Fruit fly (Drosophila melanogaster) whole organism, embryonic: Measurements from ENCODE around the gene CG46308.

Experiments used
- Abd-B ChIP-seq: fragments of 200-800 bp; sonication (Bioruptor generic); optimal IDR thresholded peaks from 2 replicates; lab custom pipeline; 2018; ENCODE audit warnings: missing biosample characterization, mild to moderate bottlenecking, missing genetic modification characterization, moderate library complexity
- Ada2b ChIP-seq: fragments of 200-800 bp; sonication (Bioruptor generic); IDR thresholded peaks from 2 replicates; pipeline ENCODE4 v1.3.6; 2022; ENCODE audit warnings: missing biosample characterization, missing genetic modification characterization
- Asciz ChIP-seq: fragments of 200-800 bp; sonication (Bioruptor generic); optimal IDR thresholded peaks from 2 replicates; lab custom pipeline; 2017; ENCODE audit warnings: missing biosample characterization, mild to moderate bottlenecking, missing genetic modification characterization, missing genetic modification reagents
- Bteb2 ChIP-seq: fragments of 200-800 bp; sonication (Bioruptor generic); optimal IDR thresholded peaks from 2 replicates; lab custom pipeline; 2016; ENCODE audit warnings: missing biosample characterization, missing genetic modification characterization
- CG1024 ChIP-seq: fragments of 200-800 bp; sonication (Bioruptor generic); IDR thresholded peaks from 2 replicates; pipeline ENCODE4 v1.3.6; 2022; ENCODE audit warnings: missing biosample characterization, missing genetic modification characterization
- CG10267 ChIP-seq: fragments of 200-800 bp; sonication (Bioruptor generic); optimal IDR thresholded peaks from 2 replicates; lab custom pipeline; 2018; ENCODE audit warnings: missing biosample characterization, mild to moderate bottlenecking, missing genetic modification characterization, moderate library complexity
- CG10654 ChIP-seq: fragments of 200-800 bp; sonication (Bioruptor generic); optimal IDR thresholded peaks from 2 replicates; lab custom pipeline; 2016; ENCODE audit warnings: missing biosample characterization, missing genetic modification characterization
- CG10959 ChIP-seq: fragments of 200-800 bp; sonication (Bioruptor generic); IDR thresholded peaks from 2 replicates; pipeline ENCODE4 v1.3.6; 2022; ENCODE audit warnings: missing biosample characterization, missing genetic modification characterization
- CG11093 ChIP-seq: fragments of 200-800 bp; sonication (Bioruptor generic); IDR thresholded peaks from 3 replicates; pipeline ENCODE4 v1.3.6; 2022; ENCODE audit warnings: missing biosample characterization, missing genetic modification characterization
- CG11456 ChIP-seq: fragments of 200-800 bp; sonication (Bioruptor generic); IDR thresholded peaks from 3 replicates; pipeline ENCODE4 v1.3.6; 2022; ENCODE audit warnings: missing biosample characterization, missing genetic modification characterization
- CG12659 ChIP-seq: fragments of 200-800 bp; sonication (Bioruptor generic); optimal IDR thresholded peaks from 3 replicates; lab custom pipeline; 2017; ENCODE audit warnings: mild to moderate bottlenecking, missing biosample characterization, missing genetic modification reagents, missing genetic modification characterization
- CG13775 ChIP-seq: fragments of 200-800 bp; sonication (Bioruptor generic); optimal IDR thresholded peaks from 3 replicates; lab custom pipeline; 2017; ENCODE audit warnings: missing biosample characterization, mild to moderate bottlenecking, missing genetic modification characterization
- CG15073 ChIP-seq: fragments of 200-800 bp; sonication (Bioruptor generic); optimal IDR thresholded peaks from 2 replicates; lab custom pipeline; 2016; ENCODE audit warnings: missing biosample characterization, missing genetic modification characterization
- CG16779 ChIP-seq: fragments of 200-800 bp; sonication (Bioruptor generic); IDR thresholded peaks from 2 replicates; pipeline ENCODE4 v1.3.6; 2022; ENCODE audit warnings: missing biosample characterization, missing genetic modification characterization
- CG1792 ChIP-seq: fragments of 200-800 bp; sonication (Bioruptor generic); optimal IDR thresholded peaks from 2 replicates; lab custom pipeline; 2016; ENCODE audit warnings: missing biosample characterization, missing genetic modification characterization
- CG18011 ChIP-seq: fragments of 200-800 bp; sonication (Bioruptor generic); optimal IDR thresholded peaks from 2 replicates; lab custom pipeline; 2017; ENCODE audit warnings: missing biosample characterization, missing genetic modification characterization, mild to moderate bottlenecking, moderate library complexity, missing genotype
- CG18599 ChIP-seq: fragments of 200-800 bp; sonication (Bioruptor generic); optimal IDR thresholded peaks from 3 replicates; lab custom pipeline; 2017; ENCODE audit warnings: missing biosample characterization, missing genetic modification characterization, mild to moderate bottlenecking, moderate library complexity, missing genetic modification reagents
- CG33213 ChIP-seq: fragments of 200-800 bp; sonication (Bioruptor generic); optimal IDR thresholded peaks from 3 replicates; lab custom pipeline; 2016; ENCODE audit warnings: missing biosample characterization, missing genetic modification characterization
- CG3407 ChIP-seq: fragments of 200-800 bp; sonication (Bioruptor generic); optimal IDR thresholded peaks from 2 replicates; lab custom pipeline; 2018; ENCODE audit warnings: missing biosample characterization, mild to moderate bottlenecking, missing genetic modification characterization
- CG4617 ChIP-seq: fragments of 200-800 bp; sonication (Bioruptor generic); optimal IDR thresholded peaks from 3 replicates; lab custom pipeline; 2016; ENCODE audit warnings: missing biosample characterization, missing genetic modification characterization, borderline replicate concordance
- CG6683 ChIP-seq: fragments of 200-800 bp; sonication (Bioruptor generic); optimal IDR thresholded peaks from 2 replicates; lab custom pipeline; 2017; ENCODE audit warnings: missing biosample characterization, mild to moderate bottlenecking, missing genetic modification characterization, missing genetic modification reagents
- CG7556 ChIP-seq: fragments of 200-800 bp; sonication (Bioruptor generic); optimal IDR thresholded peaks from 2 replicates; lab custom pipeline; 2017; ENCODE audit warnings: missing biosample characterization, mild to moderate bottlenecking, missing genetic modification characterization
- CG8478 ChIP-seq: fragments of >200 bp; optimal IDR thresholded peaks from 2 replicates; lab custom pipeline; 2018
- CG9215 ChIP-seq: fragments of 200-800 bp; sonication (Bioruptor generic); IDR thresholded peaks from 2 replicates; pipeline ENCODE4 v1.3.6; 2022; ENCODE audit warnings: missing biosample characterization, missing genetic modification characterization
- Camta ChIP-seq: fragments of 200-800 bp; sonication (Bioruptor generic); optimal IDR thresholded peaks from 2 replicates; lab custom pipeline; 2016; ENCODE audit warnings: missing biosample characterization, missing genetic modification characterization
- Doc2 ChIP-seq: fragments of 200-800 bp; sonication (Bioruptor generic); IDR thresholded peaks from 2 replicates; pipeline ENCODE4 v1.3.6; 2022; ENCODE audit warnings: missing biosample characterization, missing genetic modification characterization
- E2f1 ChIP-seq: fragments of 200-800 bp; sonication (Bioruptor generic); IDR thresholded peaks from 2 replicates; pipeline ENCODE4 v1.3.6; 2022; ENCODE audit warnings: missing biosample characterization, missing genetic modification characterization
- Hr78 ChIP-seq, 2 experiments: fragments of 200-800 bp in 1 of 2; fragments of >200 bp in 1 of 2; sonication (Bioruptor generic) in 1 of 2; optimal IDR thresholded peaks; 2 replicates each; lab custom pipeline; 2017 to 2019; ENCODE audit warnings: missing biosample characterization in 2 of 2, missing genetic modification characterization in 2 of 2, mild to moderate bottlenecking in 1 of 2, moderate library complexity in 1 of 2
- Jarid2 ChIP-seq: fragments of 200-800 bp; sonication (Bioruptor generic); optimal IDR thresholded peaks from 3 replicates; lab custom pipeline; 2017; ENCODE audit warnings: mild to moderate bottlenecking, missing biosample characterization, missing genetic modification reagents, missing genetic modification characterization
- MESR4 ChIP-seq: fragments of 200-800 bp; sonication (Bioruptor generic); optimal IDR thresholded peaks from 2 replicates; lab custom pipeline; 2018; ENCODE audit warnings: missing biosample characterization, mild to moderate bottlenecking, missing genetic modification characterization, moderate library complexity
- Oaz ChIP-seq: fragments of 200-800 bp; sonication (Bioruptor generic); IDR thresholded peaks from 2 replicates; pipeline ENCODE4 v1.3.6; 2022; ENCODE audit warnings: missing biosample characterization, missing genetic modification characterization
- caup ChIP-seq: fragments of 200-800 bp; sonication (Bioruptor generic); optimal IDR thresholded peaks from 3 replicates; lab custom pipeline; 2017; ENCODE audit warnings: missing biosample characterization, mild to moderate bottlenecking, missing genetic modification characterization, moderate library complexity; ENCODE audit not compliant: severe bottlenecking
- crc ChIP-seq: fragments of 200-800 bp; sonication (Bioruptor generic); optimal IDR thresholded peaks from 2 replicates; lab custom pipeline; 2016; ENCODE audit warnings: missing biosample characterization, missing genetic modification characterization
- exex ChIP-seq: fragments of 200-800 bp; sonication (Bioruptor generic); optimal IDR thresholded peaks from 4 replicates; lab custom pipeline; 2018; ENCODE audit warnings: missing biosample characterization, mild to moderate bottlenecking, missing genetic modification characterization, moderate library complexity
- fu2 ChIP-seq: fragments of 200-800 bp; sonication (Bioruptor generic); optimal IDR thresholded peaks from 2 replicates; lab custom pipeline; 2016; ENCODE audit warnings: missing biosample characterization, missing genetic modification characterization
- jumu ChIP-seq: fragments of 200-800 bp; sonication (Bioruptor generic); optimal IDR thresholded peaks from 3 replicates; lab custom pipeline; 2016; ENCODE audit warnings: missing biosample characterization, missing genetic modification characterization
- kni ChIP-seq: fragments of 200-800 bp; sonication (Bioruptor generic); optimal IDR thresholded peaks from 3 replicates; lab custom pipeline; 2017; ENCODE audit warnings: mild to moderate bottlenecking, missing biosample characterization, missing genetic modification reagents, missing genetic modification characterization
- lmd ChIP-seq: fragments of 200-800 bp; sonication (Bioruptor generic); IDR thresholded peaks from 2 replicates; pipeline ENCODE4 v1.3.6; 2022; ENCODE audit warnings: missing biosample characterization, missing genetic modification characterization
- maf-S ChIP-seq: fragments of 200-800 bp; sonication (Bioruptor generic); optimal IDR thresholded peaks from 2 replicates; lab custom pipeline; 2016; ENCODE audit warnings: missing biosample characterization, missing genetic modification characterization
- pb ChIP-seq: fragments of 200-800 bp; sonication (Bioruptor generic); optimal IDR thresholded peaks from 3 replicates; lab custom pipeline; 2016; ENCODE audit warnings: missing biosample characterization, missing genetic modification characterization
- pita ChIP-seq: fragments of 200-800 bp; sonication (Bioruptor generic); optimal IDR thresholded peaks from 2 replicates; lab custom pipeline; 2017; ENCODE audit warnings: missing biosample characterization, mild to moderate bottlenecking, missing genetic modification characterization
- repo ChIP-seq: fragments of 200-800 bp; sonication (Bioruptor generic); optimal IDR thresholded peaks from 2 replicates; lab custom pipeline; 2016; ENCODE audit warnings: missing biosample characterization, missing genetic modification characterization
- sd ChIP-seq: fragments of 200-800 bp; sonication (Bioruptor generic); optimal IDR thresholded peaks from 3 replicates; lab custom pipeline; 2018; ENCODE audit warnings: missing biosample characterization, mild to moderate bottlenecking, missing genetic modification characterization, moderate library complexity
- so ChIP-seq: fragments of 200-800 bp; sonication (Bioruptor generic); IDR thresholded peaks from 3 replicates; pipeline ENCODE4 v1.3.6; 2022; ENCODE audit warnings: missing biosample characterization, missing genetic modification characterization
- tap ChIP-seq: fragments of 200-800 bp; optimal IDR thresholded peaks from 3 replicates; lab custom pipeline; 2019; ENCODE audit warnings: missing biosample characterization, mild to moderate bottlenecking, missing genetic modification characterization, moderate library complexity
- tna ChIP-seq: fragments of 200-800 bp; sonication (Bioruptor generic); IDR thresholded peaks from 2 replicates; pipeline ENCODE4 v1.3.6; 2022; ENCODE audit warnings: missing biosample characterization, missing genetic modification characterization; ENCODE audit not compliant: partially characterized antibody
- toy ChIP-seq: fragments of 200-800 bp; sonication (Bioruptor generic); IDR thresholded peaks from 2 replicates; pipeline ENCODE4 v1.3.6; 2022; ENCODE audit warnings: missing biosample characterization, missing genetic modification characterization
- trem ChIP-seq: fragments of 200-800 bp; optimal IDR thresholded peaks from 3 replicates; lab custom pipeline; 2019; ENCODE audit warnings: missing biosample characterization, mild to moderate bottlenecking, missing genetic modification characterization, moderate library complexity
- tx ChIP-seq: fragments of 200-800 bp; sonication (Bioruptor generic); optimal IDR thresholded peaks from 2 replicates; lab custom pipeline; 2016; ENCODE audit warnings: missing biosample characterization, missing genetic modification characterization
- unc-4 ChIP-seq: fragments of 200-800 bp; sonication (Bioruptor generic); IDR thresholded peaks from 2 replicates; pipeline ENCODE4 v1.3.6; 2022; ENCODE audit warnings: missing biosample characterization, missing genetic modification characterization; ENCODE audit not compliant: partially characterized antibody

CG46308 gene

DNA sequence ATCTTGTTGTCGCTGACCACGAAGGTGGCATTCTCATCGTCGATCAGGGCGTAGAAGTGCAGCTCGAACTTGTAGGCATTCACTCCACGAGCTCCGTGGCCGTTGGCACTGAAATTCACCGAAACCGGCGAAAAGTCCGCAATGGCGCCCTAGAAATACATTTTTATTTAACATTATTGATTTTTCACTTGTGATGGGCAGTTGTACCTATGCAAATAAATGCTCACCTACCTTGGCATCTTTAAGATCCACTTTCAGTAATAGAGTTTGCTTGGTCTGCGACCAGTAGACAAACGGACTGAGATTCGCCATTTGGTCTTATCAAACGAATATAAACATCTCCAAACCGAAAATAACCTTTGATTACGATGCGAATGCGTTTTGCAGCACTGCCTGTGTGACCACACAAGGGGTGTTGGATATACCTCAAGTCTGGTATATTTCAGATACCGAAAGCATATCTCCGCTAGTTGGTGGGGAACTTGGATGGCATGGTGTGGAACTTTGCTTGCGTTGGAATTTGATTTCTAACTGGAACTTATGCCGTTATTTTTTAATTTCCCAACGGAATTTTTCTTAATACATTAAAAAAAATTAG lies 16.2 kb upstream of the CG46308 start, which contains the start of gene Hacd2 (continued):
- TF ChIP-seq Ada2b (no peak), CG18599 (GFP tag; lab: Kevin White, UChicago) (no peak), pb (no peak), CG9215 (GFP tag; lab: Robert Waterston, UW) (no peak), tap (tag; lab: Kevin White, UChicago) (no peak), toy (no peak), CG7556 (GFP tag; lab: Kevin White, UChicago) (no peak), CG10959 (no peak), Jarid2 (GFP tag; lab: Kevin White, UChicago) (no peak), jumu (GFP tag; lab: Kevin White, UChicago) (peak; percentile 10), CG16779 (GFP tag; lab: Robert Waterston, UW) (no peak), CG1792 (GFP tag; lab: Kevin White, UChicago) (peak; percentile 28), so (GFP tag; lab: Robert Waterston, UW) (no peak), pita (GFP tag; lab: Kevin White, UChicago) (peak; percentile 89), caup (GFP tag; lab: Kevin White, UChicago) (no peak), CG11093 (GFP tag; lab: Robert Waterston, UW) (no peak), Doc2 (GFP tag; lab: Robert Waterston, UW) (no peak), kni (no peak), Asciz (no peak), CG3407 (GFP tag; lab: Kevin White, UChicago) (no peak), sd (peak; percentile 97), crc (GFP tag; lab: Kevin White, UChicago) (no peak), Abd-B (GFP tag; lab: Kevin White, UChicago) (peak; percentile 25), CG10654 (GFP tag; lab: Kevin White, UChicago) (no peak), CG15073 (GFP tag; lab: Kevin White, UChicago) (no peak), CG18011 (GFP tag; lab: Kevin White, UChicago) (no peak), maf-S (peak; percentile 24), tx (GFP tag; lab: Kevin White, UChicago) (no peak), CG33213 (GFP tag; lab: Kevin White, UChicago) (peak; percentile 71), MESR4 (peak; percentile 51), repo (GFP tag; lab: Kevin White, UChicago) (no peak), CG11456 (peak; percentile 51; the same call in 1 of the 3 replicates), CG4617 (peak; percentile 73), CG10267 (tag; lab: Kevin White, UChicago) (peak; percentile 94), CG13775 (GFP tag; lab: Kevin White, UChicago) (no peak), exex (tag; lab: Kevin White, UChicago) (no peak), fu2 (GFP tag; lab: Kevin White, UChicago) (peak; percentile 11), CG12659 (GFP tag; lab: Kevin White, UChicago) (peak; percentile 76), CG1024 (GFP tag; lab: Robert Waterston, UW) (no peak), trem (tag; lab: Kevin White, UChicago) (peak; percentile 72), CG6683 (no peak), CG8478 (lab: Kevin White, UChicago) (no peak), Camta (GFP tag; lab: Kevin White, UChicago) (no peak), tna (GFP tag; lab: Robert Waterston, UW) (no peak), Hr78 (GFP tag; optimal IDR thresholded peaks at IDR 0.05; lab: Kevin White, UChicago) (no peak), E2f1 (no peak), lmd (GFP tag; lab: Robert Waterston, UW) (no peak; the same call in 1 of the 2 replicates), Oaz (no peak), unc-4 (no peak), Bteb2 (GFP tag; lab: Kevin White, UChicago) (peak; percentile 27)
